Fruit fly (Drosophila melanogaster): ENCODE results near the gene CG5800.
A peak's percentile ranks its signal among the peaks of the same experiment; 100 is the strongest.

Gene CG5800

dm6 chrX:17627090-17627992 lies 8.7 kb upstream of the CG5800 start, which contains the start of gene stas (continued):
- TF ChIP-seq Eip74EF (GFP tag; optimal IDR thresholded peaks at IDR 0.05) (peak in 1 of 2 experiments; percentile 38), CG6813 (GFP tag; optimal IDR thresholded peaks at IDR 0.05) (no peak), stc (GFP tag; IDR thresholded peaks at IDR 0.05) (no peak), Sry-δ (GFP tag; optimal IDR thresholded peaks at IDR 0.05) (no peak), CG7987 (GFP tag; optimal IDR thresholded peaks at IDR 0.05) (peak; percentile 12), croc (GFP tag; conservative IDR thresholded peaks at IDR 0.05) (no peak), CG30020 (tag; optimal IDR thresholded peaks at IDR 0.05) (peak; percentile 7), nerfin-1 (tag; optimal IDR thresholded peaks at IDR 0.05) (peak; percentile 33), CG10959 (GFP tag; IDR thresholded peaks at IDR 0.05) (peak; percentile 74), Fer1 (GFP tag; optimal IDR thresholded peaks at IDR 0.05) (peak; percentile 9), BtbVII (GFP tag; optimal IDR thresholded peaks at IDR 0.05) (peak; percentile 32), Bgb (GFP tag; IDR thresholded peaks at IDR 0.05; ENCODE audit: partially characterized antibody) (peak; percentile 53; the same call in 1 of the 2 replicates), Sry-β (GFP tag; optimal IDR thresholded peaks at IDR 0.05) (no peak), bcd (GFP tag; optimal IDR thresholded peaks at IDR 0.05) (no peak), vnd (GFP tag; IDR thresholded peaks at IDR 0.05; ENCODE audit: partially characterized antibody) (no peak), CG3995 (GFP tag; optimal IDR thresholded peaks at IDR 0.05) (no peak), NFAT (GFP tag; IDR thresholded peaks at IDR 0.05) (peak; percentile 55; the same call in 1 of the 2 replicates), prd (optimal IDR thresholded peaks at IDR 0.05) (no peak), prd (GFP tag; IDR thresholded peaks at IDR 0.05) (no peak), Dref (GFP tag; IDR thresholded peaks at IDR 0.05) (peak; percentile 37; the same call in 1 of the 2 replicates), zen2 (GFP tag; IDR thresholded peaks at IDR 0.05; ENCODE audit: partially characterized antibody) (no peak)

- TF ChIP-seq CG1603 (tag; optimal IDR thresholded peaks at IDR 0.05), result peak; percentile 14
- TF ChIP-seq amos (GFP tag; IDR thresholded peaks at IDR 0.05; ENCODE audit: partially characterized antibody), result no peak
- peak; percentile 22 for TF ChIP-seq pita (GFP tag; optimal IDR thresholded peaks at IDR 0.05)
- peak; percentile 52 for TF ChIP-seq pzg (GFP tag; optimal IDR thresholded peaks at IDR 0.05)
- TF ChIP-seq CG10321 (GFP tag; IDR thresholded peaks at IDR 0.05), result no peak
- no peak for TF ChIP-seq Sry-δ (GFP tag; optimal IDR thresholded peaks at IDR 0.05)
- TF ChIP-seq Nf-YA (GFP tag; IDR thresholded peaks at IDR 0.05), result no peak
- TF ChIP-seq onecut (GFP tag; IDR thresholded peaks at IDR 0.05), result peak; percentile 22; the same call in 1 of the 2 replicates
- peak; percentile 7 for TF ChIP-seq CG14710 (tag; optimal IDR thresholded peaks at IDR 0.05)
- peak; percentile 19 for TF ChIP-seq CG4617 (GFP tag; optimal IDR thresholded peaks at IDR 0.05; ENCODE audit: borderline replicate concordance)
- peak; percentile 31 for TF ChIP-seq MESR4 (GFP tag; optimal IDR thresholded peaks at IDR 0.05)
- TF ChIP-seq CG10267 (tag; optimal IDR thresholded peaks at IDR 0.05), result peak; percentile 15
- peak; percentile 49; the same call in 1 of the 2 replicates for TF ChIP-seq MBD-R2 (GFP tag; IDR thresholded peaks at IDR 0.05)
- TF ChIP-seq zen (tag; optimal IDR thresholded peaks at IDR 0.05), result peak; percentile 4
- peak; percentile 62 for TF ChIP-seq gfzf (GFP tag; optimal IDR thresholded peaks at IDR 0.05)
- TF ChIP-seq Dp (GFP tag; optimal IDR thresholded peaks at IDR 0.05), result peak; percentile 69
- TF ChIP-seq CG15514 (GFP tag; optimal IDR thresholded peaks at IDR 0.05), result peak; percentile 15
- TF ChIP-seq CG9797 (GFP tag; optimal IDR thresholded peaks at IDR 0.05), result peak; percentile 30
- peak; percentile 27 for TF ChIP-seq BEAF-32 (GFP tag; optimal IDR thresholded peaks at IDR 0.05)
- TF ChIP-seq E2f2 (GFP tag; IDR thresholded peaks at IDR 0.05), result peak; percentile 75
- TF ChIP-seq CG13287 (GFP tag; IDR thresholded peaks at IDR 0.05; ENCODE audit: partially characterized antibody), result peak; percentile 15; the same call in 1 of the 2 replicates
- peak; percentile 42 for TF ChIP-seq exex (tag; optimal IDR thresholded peaks at IDR 0.05)
- TF ChIP-seq grn (GFP tag; optimal IDR thresholded peaks at IDR 0.05), result no peak
These were observed 6.8 kb upstream of the CG5800 start, which contains the start of gene CG8326 for dm6 chrX:17629317-17629716. TSS of gene CG8326 (minus strand) at chrX:17629492.
